Fruit fly (Drosophila melanogaster) Kc167 (cell line): Measurements from ENCODE around the gene Fer3HCH.

ENCODE experiments used
- Myc ChIP-seq: fragments of >200 bp; optimal IDR thresholded peaks from 2 replicates; lab custom pipeline; 2017; ENCODE audit warnings: missing external identifiers
- Sin3A ChIP-seq: fragments of >200 bp; optimal IDR thresholded peaks from 2 replicates; lab custom pipeline; 2018; ENCODE audit warnings: missing external identifiers
- h ChIP-seq: fragments of >200 bp; optimal IDR thresholded peaks from 3 replicates; lab custom pipeline; 2018; ENCODE audit warnings: missing external identifiers
- insv ChIP-seq: fragments of >200 bp; optimal IDR thresholded peaks from 3 replicates; lab custom pipeline; 2018; ENCODE audit warnings: missing external identifiers
- psq ChIP-seq: fragments of >200 bp; optimal IDR thresholded peaks from 2 replicates; lab custom pipeline; 2017; ENCODE audit warnings: missing external identifiers
- ttk ChIP-seq: sonication (Bioruptor generic); optimal IDR thresholded peaks from 2 replicates; lab custom pipeline; 2017; ENCODE audit warnings: missing external identifiers

dm6 chrX:13149083-13149482 is 41.1 kb upstream of the Fer3HCH start:
- TF ChIP-seq h (lab: Kevin White, UChicago) (no peak), insv (lab: Kevin White, UChicago) (no peak), ttk (lab: Kevin White, UChicago) (no peak), psq (lab: Kevin White, UChicago) (no peak), Sin3A (lab: Kevin White, UChicago) (no peak), Myc (no peak)
